Worm (Caenorhabditis elegans): ENCODE measurements around the gene best-19.

DNA sequence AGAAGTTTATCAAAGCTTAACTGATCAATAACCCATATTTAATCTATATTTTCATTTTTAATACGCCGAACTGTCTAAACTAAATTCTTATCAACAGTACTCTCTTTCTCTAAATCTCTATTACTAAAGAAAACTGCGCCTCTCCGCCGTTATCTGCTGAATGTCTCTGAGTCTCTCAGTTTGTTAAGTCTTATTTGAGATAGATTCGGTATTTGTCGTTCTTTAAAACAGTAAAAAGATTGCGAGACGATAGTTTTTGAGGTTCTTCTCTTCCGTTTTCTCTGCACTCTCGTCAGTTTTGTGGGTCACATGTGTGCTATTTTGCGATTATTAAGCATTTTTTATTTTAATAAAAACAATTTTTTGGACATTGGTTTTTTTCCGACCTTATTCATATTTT is 9.3 kb upstream of the best-19 start, which contains the start of gene sma-10:
- no peak for TF ChIP-seq nhr-11 (tag; optimal IDR thresholded peaks at IDR 0.05)
- TF ChIP-seq elt-3 (tag; optimal IDR thresholded peaks at IDR 0.05), result no peak
- TF ChIP-seq nhr-237 (tag; optimal IDR thresholded peaks at IDR 0.05), result no peak
- peak; percentile 71 for TF ChIP-seq gmeb-1 (tag; optimal IDR thresholded peaks at IDR 0.05)
- TF ChIP-seq sma-9 (GFP tag; optimal IDR thresholded peaks at IDR 0.05), result peak; percentile 91
- no peak for TF ChIP-seq sma-9 (tag; optimal IDR thresholded peaks at IDR 0.05)
- no peak for TF ChIP-seq R02D3.7 (tag; optimal IDR thresholded peaks at IDR 0.05)
- no peak for TF ChIP-seq lsy-2 (tag; optimal IDR thresholded peaks at IDR 0.05)
- TF ChIP-seq sem-4 (tag; optimal IDR thresholded peaks at IDR 0.05), result no peak
- TF ChIP-seq blmp-1 (tag; optimal IDR thresholded peaks at IDR 0.05; ENCODE audit: insufficient read depth), result no peak
- no peak for TF ChIP-seq nhr-77 (tag; optimal IDR thresholded peaks at IDR 0.05)
- no peak for TF ChIP-seq egl-27 (tag; optimal IDR thresholded peaks at IDR 0.05)

All from whole organism, L2 larva.